Worm (Caenorhabditis elegans) whole organism, late embryonic: ENCODE results near the gene K06B4.4.

Experiments
- F13H6.1 ChIP-seq: sonication (generic microtip); optimal IDR thresholded peaks from 2 replicates; lab custom pipeline; 2016; ENCODE audit warnings: missing genetic modification characterization, missing compliant biosample characterization
- ama-1 ChIP-seq: fragments of 150-350 bp; optimal IDR thresholded peaks from 2 replicates; lab custom pipeline; 2014
- ceh-14 ChIP-seq: sonication (generic microtip); optimal IDR thresholded peaks from 2 replicates; lab custom pipeline; 2016; ENCODE audit warnings: missing genotype, missing genetic modification characterization, missing compliant biosample characterization
- ceh-18 ChIP-seq: sonication (generic microtip); optimal IDR thresholded peaks from 2 replicates; lab custom pipeline; 2016; ENCODE audit warnings: missing genetic modification characterization, missing compliant biosample characterization
- ceh-22 ChIP-seq: sonication (generic microtip); optimal IDR thresholded peaks from 2 replicates; lab custom pipeline; 2017; ENCODE audit warnings: missing biosample characterization, missing genetic modification characterization
- ceh-24 ChIP-seq: sonication (generic microtip); optimal IDR thresholded peaks from 2 replicates; lab custom pipeline; 2016; ENCODE audit warnings: mild to moderate bottlenecking, missing genetic modification characterization, missing compliant biosample characterization
- ceh-31 ChIP-seq: sonication (generic microtip); optimal IDR thresholded peaks from 2 replicates; lab custom pipeline; 2016; ENCODE audit warnings: missing genetic modification characterization, missing compliant biosample characterization
- ceh-6 ChIP-seq: fragments of 200-800 bp; sonication (Bioruptor generic); optimal IDR thresholded peaks from 2 replicates; lab custom pipeline; 2018; ENCODE audit warnings: mild to moderate bottlenecking, missing genetic modification characterization, missing compliant biosample characterization
- ceh-9 ChIP-seq: sonication (generic microtip); optimal IDR thresholded peaks from 2 replicates; lab custom pipeline; 2016; ENCODE audit warnings: mild to moderate bottlenecking, missing genetic modification characterization, inconsistent platforms, missing compliant biosample characterization
- dve-1 ChIP-seq: sonication (generic microtip); optimal IDR thresholded peaks from 2 replicates; lab custom pipeline; 2017; ENCODE audit warnings: antibody characterized with exemption, mild to moderate bottlenecking, missing genetic modification characterization, missing compliant biosample characterization
- elt-2 ChIP-seq: sonication (generic microtip); optimal IDR thresholded peaks from 2 replicates; lab custom pipeline; 2016; ENCODE audit warnings: missing genetic modification reagents, missing genetic modification characterization, missing compliant biosample characterization
- elt-4 ChIP-seq: sonication (generic microtip); optimal IDR thresholded peaks from 2 replicates; lab custom pipeline; 2016; ENCODE audit warnings: missing genetic modification characterization, missing compliant biosample characterization
- fkh-6 ChIP-seq: sonication (generic microtip); optimal IDR thresholded peaks from 2 replicates; lab custom pipeline; 2016; ENCODE audit warnings: missing genetic modification characterization, missing compliant biosample characterization
- hlh-13 ChIP-seq: fragments of 200-800 bp; sonication (Bioruptor generic); optimal IDR thresholded peaks from 2 replicates; lab custom pipeline; 2018; ENCODE audit warnings: mild to moderate bottlenecking, missing genetic modification characterization, missing compliant biosample characterization
- hlh-15 ChIP-seq: sonication (generic microtip); optimal IDR thresholded peaks from 2 replicates; lab custom pipeline; 2016; ENCODE audit warnings: missing genetic modification characterization, missing compliant biosample characterization
- hlh-30 ChIP-seq: sonication (generic microtip); optimal IDR thresholded peaks from 2 replicates; lab custom pipeline; 2017; ENCODE audit warnings: antibody characterized with exemption, missing genetic modification characterization, missing compliant biosample characterization; ENCODE audit not compliant: insufficient read depth
- hlh-8 ChIP-seq: sonication (generic microtip); optimal IDR thresholded peaks from 2 replicates; lab custom pipeline; 2016; ENCODE audit warnings: missing genotype, missing genetic modification characterization, missing compliant biosample characterization
- lim-6 ChIP-seq: sonication (generic microtip); optimal IDR thresholded peaks from 2 replicates; lab custom pipeline; 2016; ENCODE audit warnings: missing genetic modification characterization, missing compliant biosample characterization
- lin-11 ChIP-seq: fragments of 200-800 bp; sonication (Bioruptor generic); optimal IDR thresholded peaks from 2 replicates; lab custom pipeline; 2018; ENCODE audit warnings: mild to moderate bottlenecking, missing genetic modification characterization, missing compliant biosample characterization
- madf-2 ChIP-seq: sonication (generic microtip); optimal IDR thresholded peaks from 2 replicates; lab custom pipeline; 2017; ENCODE audit warnings: missing genetic modification characterization, missing compliant biosample characterization
- nfya-1 ChIP-seq: sonication (generic microtip); optimal IDR thresholded peaks from 2 replicates; lab custom pipeline; 2017; ENCODE audit warnings: missing genetic modification characterization, mild to moderate bottlenecking, missing compliant biosample characterization, antibody characterized with exemption, moderate library complexity
- nhr-11 ChIP-seq: fragments of 150-350 bp; optimal IDR thresholded peaks from 2 replicates; lab custom pipeline; 2014; ENCODE audit warnings: missing biosample characterization, missing genetic modification characterization
- npax-4 ChIP-seq: sonication (generic microtip); optimal IDR thresholded peaks from 2 replicates; lab custom pipeline; 2016; ENCODE audit warnings: missing genetic modification characterization, missing compliant biosample characterization
- pax-1 ChIP-seq: fragments of 150-350 bp; optimal IDR thresholded peaks from 2 replicates; lab custom pipeline; 2014; ENCODE audit warnings: missing biosample characterization, missing genetic modification characterization
- pha-4 ChIP-seq: fragments of 150-350 bp; optimal IDR thresholded peaks from 2 replicates; lab custom pipeline; 2018; ENCODE audit warnings: missing biosample characterization, missing genetic modification reagents, missing genetic modification characterization
- pqm-1 ChIP-seq: sonication (generic microtip); optimal IDR thresholded peaks from 2 replicates; lab custom pipeline; 2016; ENCODE audit warnings: missing genetic modification characterization, missing compliant biosample characterization
- pros-1 ChIP-seq: fragments of 150-350 bp; optimal IDR thresholded peaks from 2 replicates; lab custom pipeline; 2014; ENCODE audit warnings: missing biosample characterization, missing genetic modification reagents, missing genetic modification characterization
- rnt-1 ChIP-seq: sonication (generic microtip); optimal IDR thresholded peaks from 2 replicates; lab custom pipeline; 2016; ENCODE audit warnings: missing genetic modification characterization, missing compliant biosample characterization
- sox-4 ChIP-seq: sonication (generic microtip); optimal IDR thresholded peaks from 2 replicates; lab custom pipeline; 2017; ENCODE audit warnings: mild to moderate bottlenecking, missing genetic modification characterization, inconsistent platforms, missing compliant biosample characterization
- syd-9 ChIP-seq: sonication (generic microtip); optimal IDR thresholded peaks from 2 replicates; lab custom pipeline; 2016; ENCODE audit warnings: mild to moderate bottlenecking, missing genetic modification characterization, moderate library complexity, missing compliant biosample characterization
- tbx-2 ChIP-seq: sonication (generic microtip); optimal IDR thresholded peaks from 2 replicates; lab custom pipeline; 2016; ENCODE audit warnings: missing genetic modification characterization, missing compliant biosample characterization
- tbx-7 ChIP-seq: sonication (generic microtip); optimal IDR thresholded peaks from 2 replicates; lab custom pipeline; 2016; ENCODE audit warnings: missing genotype, missing genetic modification characterization, missing compliant biosample characterization
- unc-55 ChIP-seq: sonication (generic microtip); optimal IDR thresholded peaks from 2 replicates; lab custom pipeline; 2017; ENCODE audit warnings: missing biosample characterization, missing genetic modification reagents, missing genetic modification characterization

K06B4.4 gene

DNA sequence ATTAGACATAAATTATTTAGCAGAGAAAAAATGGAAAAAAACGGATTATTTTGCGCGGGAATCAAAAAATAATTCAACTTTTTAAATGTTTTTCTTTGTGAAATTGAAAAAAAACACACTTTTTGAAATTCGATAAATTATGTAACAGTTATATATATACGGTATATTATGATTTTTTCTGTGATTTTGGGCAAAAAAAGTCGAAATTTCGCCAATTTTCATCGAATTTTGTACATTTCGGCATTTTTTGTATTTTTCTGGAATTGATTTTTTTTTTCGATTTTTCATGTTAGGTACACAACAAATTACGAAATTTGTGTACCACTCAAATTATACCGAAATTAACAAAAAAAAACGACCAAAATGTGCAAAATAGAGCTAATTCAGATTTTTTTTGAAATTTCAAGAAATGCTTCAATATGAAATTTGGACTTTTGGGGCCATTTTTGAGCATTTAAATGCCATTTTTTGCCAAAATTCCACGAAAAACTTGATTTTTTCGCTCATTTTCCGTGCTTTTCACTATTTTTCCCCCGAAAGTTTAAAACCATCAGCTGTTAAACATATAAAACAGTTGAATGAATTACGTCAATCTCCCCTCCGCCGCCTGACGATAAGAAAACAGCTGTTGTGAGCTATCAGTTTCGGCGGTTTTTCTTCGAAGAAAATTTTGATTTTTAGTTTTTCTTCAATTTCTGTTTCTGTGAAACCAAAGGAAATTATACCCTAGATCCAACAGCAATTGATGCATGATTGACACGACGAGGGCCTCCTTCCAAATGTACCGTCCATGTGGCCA is 10.5 kb upstream of the K06B4.4 start:
- TF ChIP-seq lim-6 (tag; lab: Kevin White, UChicago) (no peak), ceh-14 (tag; lab: Kevin White, UChicago) (no peak), ceh-22 (no peak), F13H6.1 (tag; lab: Kevin White, UChicago) (no peak), pros-1 (tag; lab: Kevin White, UChicago) (no peak), hlh-15 (tag; lab: Kevin White, UChicago) (no peak), ama-1 (lab: Kevin White, UChicago) (no peak), hlh-13 (GFP tag; lab: Kevin White, UChicago) (no peak), ceh-6 (GFP tag; lab: Kevin White, UChicago) (no peak), hlh-8 (tag; lab: Kevin White, UChicago) (no peak), sox-4 (tag; lab: Kevin White, UChicago) (no peak), fkh-6 (tag; lab: Kevin White, UChicago) (no peak), lin-11 (tag; lab: Kevin White, UChicago) (no peak), tbx-2 (tag; lab: Kevin White, UChicago) (no peak)

DNA sequence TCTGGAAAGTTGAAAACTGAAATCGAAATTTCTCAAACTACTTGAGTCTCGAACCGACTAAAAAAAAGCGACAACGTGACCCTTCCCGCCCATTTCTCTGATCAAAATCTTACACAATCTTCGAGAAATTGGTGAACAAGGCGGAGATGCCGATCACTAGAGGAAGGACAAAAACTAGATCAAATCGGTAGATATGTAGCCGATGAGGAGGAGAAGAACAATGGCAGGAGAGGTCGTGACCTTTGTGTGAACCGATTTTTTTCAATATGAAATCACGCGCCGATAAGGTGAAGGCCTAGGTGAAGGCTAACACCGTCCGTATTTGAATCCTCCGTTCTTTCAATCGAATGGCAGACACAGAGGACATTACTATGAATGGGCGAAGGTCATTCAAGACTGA is 8.0 kb upstream of the K06B4.4 start:
- TF ChIP-seq ceh-9 (tag; lab: Kevin White, UChicago) = no peak
- TF ChIP-seq madf-2 (tag; lab: Kevin White, UChicago) = no peak
- no peak for TF ChIP-seq ceh-6 (GFP tag; lab: Kevin White, UChicago)
- peak; percentile 22 for TF ChIP-seq rnt-1 (tag; lab: Kevin White, UChicago)
- TF ChIP-seq hlh-30 (tag; lab: Kevin White, UChicago) = no peak
- TF ChIP-seq, all 69 proteins: peak for 1

DNA sequence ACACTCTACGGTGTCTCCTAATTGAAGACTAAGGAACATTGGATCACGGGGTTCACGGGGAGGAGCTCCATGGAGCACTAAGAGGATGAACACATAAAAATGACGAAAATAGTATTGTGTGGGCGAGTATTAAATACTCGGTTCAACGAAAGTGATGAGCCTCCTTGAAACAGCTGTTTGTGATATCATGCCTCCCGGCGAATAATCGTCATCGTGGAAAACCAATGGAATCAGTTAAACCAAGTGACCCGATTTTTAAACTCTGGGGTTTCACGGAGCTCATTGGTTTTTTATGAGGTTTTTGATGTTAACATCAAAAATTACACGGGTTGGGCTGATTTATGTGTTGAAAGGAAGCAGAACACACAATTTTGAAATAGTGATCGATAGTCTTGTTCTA is 7.4 kb upstream of the K06B4.4 start:
- TF ChIP-seq npax-4 (tag; lab: Kevin White, UChicago) (no peak), elt-2 (tag; lab: Kevin White, UChicago) (no peak), elt-4 (tag; lab: Kevin White, UChicago) (no peak), F13H6.1 (tag; lab: Kevin White, UChicago) (no peak), nfya-1 (tag; lab: Kevin White, UChicago) (no peak), ama-1 (lab: Kevin White, UChicago) (no peak), ceh-9 (tag; lab: Kevin White, UChicago) (no peak), ceh-24 (tag; lab: Kevin White, UChicago) (no peak), syd-9 (tag; lab: Kevin White, UChicago) (no peak), nhr-11 (no peak)

DNA sequence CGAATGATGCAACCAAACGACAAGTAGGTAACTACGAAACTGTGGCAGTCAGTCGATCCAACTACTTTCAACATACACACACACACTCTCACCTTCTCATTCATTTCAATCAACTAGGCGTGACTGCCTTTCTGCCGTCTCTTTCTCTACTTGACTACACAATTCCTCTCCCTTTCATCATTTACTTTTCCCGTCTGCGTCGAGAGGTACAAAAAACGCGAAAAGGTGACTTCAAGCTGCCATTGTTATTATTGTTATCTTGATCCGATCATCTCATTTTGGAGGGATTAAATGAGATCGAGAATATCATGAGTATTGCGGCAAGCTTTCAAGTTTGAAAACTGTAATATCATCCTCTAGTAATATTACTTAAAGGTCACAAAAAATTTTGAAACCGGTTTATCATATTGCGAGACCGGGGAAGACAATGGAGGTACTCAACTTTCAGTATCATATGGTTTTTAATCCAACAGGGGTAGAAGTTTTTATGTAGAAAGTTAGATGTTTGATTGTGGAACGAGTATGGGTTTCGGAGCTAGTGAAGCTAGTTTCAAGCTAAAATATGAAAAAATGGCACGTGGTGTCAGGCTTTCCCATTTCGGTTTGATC is 4.8 kb upstream of the K06B4.4 start:
- TF ChIP-seq pax-1 (tag; lab: Kevin White, UChicago) (peak; percentile 62), ceh-31 (tag; lab: Kevin White, UChicago) (peak; percentile 22), dve-1 (tag; lab: Kevin White, UChicago) (peak; percentile 57), unc-55 (peak; percentile 60), nhr-11 (no peak), ceh-18 (peak; percentile 20), madf-2 (tag; lab: Kevin White, UChicago) (no peak), rnt-1 (tag; lab: Kevin White, UChicago) (peak; percentile 17)

DNA sequence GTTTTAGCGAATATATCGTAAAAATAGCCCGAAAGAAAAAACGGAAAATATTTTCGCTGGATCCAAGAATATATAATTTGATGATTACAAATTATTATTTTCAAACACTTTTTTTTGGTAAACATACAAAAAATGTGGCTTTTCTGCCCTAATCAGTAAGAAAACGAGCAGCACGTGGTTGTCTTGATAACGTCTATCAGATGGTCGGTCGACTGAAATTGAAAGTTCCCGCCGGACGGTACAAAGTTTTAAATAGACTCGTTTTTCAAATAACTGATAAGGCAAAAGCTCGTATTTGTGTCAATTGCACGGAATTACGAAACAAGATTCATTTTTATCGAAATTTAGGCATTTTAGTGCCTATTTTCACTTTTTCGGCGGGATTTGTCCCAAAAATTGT is 2.3 kb upstream of the K06B4.4 start:
- TF ChIP-seq pha-4 (tag; lab: Kevin White, UChicago) = no peak
- TF ChIP-seq pros-1 (tag; lab: Kevin White, UChicago) = no peak
- no peak for TF ChIP-seq tbx-7 (tag; lab: Kevin White, UChicago)
- no peak for TF ChIP-seq elt-4 (tag; lab: Kevin White, UChicago)
- peak; percentile 75 for TF ChIP-seq elt-2 (tag; lab: Kevin White, UChicago)
- peak; percentile 5 for TF ChIP-seq pqm-1
